Worm (Caenorhabditis elegans): ENCODE measurements around the gene F41C3.7.

- TF ChIP-seq dao-5 (tag; optimal IDR thresholded peaks at IDR 0.05) (no peak), him-1 (tag; optimal IDR thresholded peaks at IDR 0.05) (no peak), W03F9.2 (tag; optimal IDR thresholded peaks at IDR 0.05) (no peak)
Measured at ce11 chrII:4759835-4760234, 30.0 kb downstream of the F41C3.7 start.
